Worm (Caenorhabditis elegans) whole organism, young adult: ENCODE data around the gene F57C2.4.

ENCODE experiments used
- B0261.1 ChIP-seq: sonication (generic microtip); optimal IDR thresholded peaks from 2 replicates; lab custom pipeline; 2016; ENCODE audit warnings: mild to moderate bottlenecking, missing genetic modification characterization, moderate library complexity, missing compliant biosample characterization
- B0336.3 ChIP-seq: fragments of 200-800 bp; sonication (Bioruptor generic); IDR thresholded peaks from 2 replicates; pipeline ENCODE4 v1.3.6; 2022; ENCODE audit warnings: missing genetic modification characterization, missing compliant biosample characterization
- D2030.7 ChIP-seq: fragments of 200-800 bp; sonication (Bioruptor generic); IDR thresholded peaks from 2 replicates; pipeline ENCODE4 v1.3.6; 2022; ENCODE audit warnings: missing genetic modification reagents, missing genetic modification characterization, missing compliant biosample characterization
- F33H1.4 ChIP-seq: fragments of 200-800 bp; sonication (Bioruptor generic); IDR thresholded peaks from 2 replicates; pipeline ENCODE4 v1.3.6; 2022; ENCODE audit warnings: missing genetic modification reagents, missing genetic modification characterization, missing compliant biosample characterization
- F37B4.10 ChIP-seq: fragments of 200-800 bp; sonication (Bioruptor generic); IDR thresholded peaks from 2 replicates; pipeline ENCODE4 v1.3.6; 2022; ENCODE audit warnings: missing genetic modification characterization, missing compliant biosample characterization
- F55B11.4 ChIP-seq: sonication (generic microtip); optimal IDR thresholded peaks from 2 replicates; lab custom pipeline; 2016; ENCODE audit warnings: missing compliant biosample characterization, missing genetic modification characterization, borderline replicate concordance; ENCODE audit not compliant: insufficient read depth
- F57C9.4 ChIP-seq: sonication (generic microtip); optimal IDR thresholded peaks from 2 replicates; lab custom pipeline; 2017; ENCODE audit warnings: mild to moderate bottlenecking, missing genetic modification characterization, missing compliant biosample characterization
- T26A5.8 ChIP-seq: sonication (generic microtip); optimal IDR thresholded peaks from 2 replicates; lab custom pipeline; 2016; ENCODE audit warnings: missing genetic modification characterization, missing compliant biosample characterization
- Y53F4B.3 ChIP-seq: fragments of 200-800 bp; sonication (Bioruptor generic); IDR thresholded peaks from 2 replicates; pipeline ENCODE4 v1.3.6; 2022; ENCODE audit warnings: missing genetic modification reagents, missing genetic modification characterization, missing compliant biosample characterization
- Y53G8AR.9 ChIP-seq: fragments of 200-800 bp; sonication (Bioruptor generic); conservative IDR thresholded peaks from 2 replicates; pipeline ENCODE4 v1.3.6; 2022; ENCODE audit warnings: missing genetic modification reagents, missing genetic modification characterization, missing compliant biosample characterization
- Y67H2A.10 ChIP-seq: fragments of 200-800 bp; sonication (Bioruptor generic); conservative IDR thresholded peaks from 2 replicates; pipeline ENCODE4 v1.3.6; 2022; ENCODE audit warnings: missing genetic modification reagents, missing genetic modification characterization, missing compliant biosample characterization
- Y95B8A.8 ChIP-seq: fragments of 200-800 bp; sonication (Bioruptor generic); IDR thresholded peaks from 2 replicates; pipeline ENCODE4 v1.3.6; 2022; ENCODE audit warnings: missing genetic modification reagents, missing genetic modification characterization, missing compliant biosample characterization
- aptf-2 ChIP-seq: fragments of 200-800 bp; sonication (Bioruptor generic); conservative IDR thresholded peaks from 2 replicates; pipeline ENCODE4 v1.3.6; 2022; ENCODE audit warnings: missing genetic modification reagents, missing genetic modification characterization, missing compliant biosample characterization
- aptf-3 ChIP-seq: fragments of 200-800 bp; sonication (Bioruptor generic); IDR thresholded peaks from 2 replicates; pipeline ENCODE4 v1.3.6; 2022; ENCODE audit warnings: missing genetic modification characterization, missing compliant biosample characterization
- cebp-1 ChIP-seq, 2 experiments: fragments of 200-800 bp in 1 of 2; sonication (Bioruptor generic) in 1 of 2; sonication (generic microtip) in 1 of 2; IDR thresholded peaks in 1 of 2; optimal IDR thresholded peaks in 1 of 2; 2 replicates each; pipeline versions ENCODE4 v1.3.6 to Lab custom; 2017 to 2022; ENCODE audit warnings: missing compliant biosample characterization in 2 of 2, missing genetic modification characterization in 2 of 2, mild to moderate bottlenecking in 1 of 2, missing genetic modification reagents in 1 of 2, moderate library complexity in 1 of 2
- cebp-2 ChIP-seq: fragments of 200-800 bp; sonication (Bioruptor generic); IDR thresholded peaks from 2 replicates; pipeline ENCODE4 v1.3.6; 2022; ENCODE audit warnings: missing genetic modification characterization, missing compliant biosample characterization
- ceh-40 ChIP-seq: fragments of 200-800 bp; sonication (Bioruptor generic); IDR thresholded peaks from 2 replicates; pipeline ENCODE4 v1.3.6; 2022; ENCODE audit warnings: missing genetic modification characterization, missing compliant biosample characterization
- ceh-79 ChIP-seq: sonication (generic microtip); optimal IDR thresholded peaks from 2 replicates; lab custom pipeline; 2017; ENCODE audit warnings: mild to moderate bottlenecking, missing genetic modification characterization, missing compliant biosample characterization
- ceh-91 ChIP-seq: fragments of 200-800 bp; sonication (Bioruptor generic); IDR thresholded peaks from 2 replicates; pipeline ENCODE4 v1.3.6; 2022; ENCODE audit warnings: missing genetic modification reagents, missing genetic modification characterization, missing compliant biosample characterization
- efl-1 ChIP-seq: fragments of 150-350 bp; optimal IDR thresholded peaks from 2 replicates; lab custom pipeline; 2014; ENCODE audit warnings: missing biosample characterization, missing genetic modification reagents, missing genetic modification characterization
- egl-44 ChIP-seq: fragments of 200-800 bp; sonication (Bioruptor generic); IDR thresholded peaks from 2 replicates; pipeline ENCODE4 v1.3.6; 2022; ENCODE audit warnings: missing genetic modification reagents, missing genetic modification characterization, missing compliant biosample characterization
- ekl-4 ChIP-seq: fragments of 200-800 bp; sonication (Bioruptor generic); IDR thresholded peaks from 2 replicates; pipeline ENCODE4 v1.3.6; 2022; ENCODE audit warnings: missing genetic modification reagents, missing genetic modification characterization, missing compliant biosample characterization
- him-1 ChIP-seq: sonication (generic microtip); optimal IDR thresholded peaks from 2 replicates; lab custom pipeline; 2016; ENCODE audit warnings: missing genotype, missing genetic modification reagents, missing genetic modification characterization, missing compliant biosample characterization
- let-526 ChIP-seq: fragments of 200-800 bp; sonication (Bioruptor generic); IDR thresholded peaks from 2 replicates; pipeline ENCODE4 v1.3.6; 2022; ENCODE audit warnings: missing genetic modification reagents, missing genetic modification characterization, missing compliant biosample characterization
- let-607 ChIP-seq, 2 experiments: fragments of 200-800 bp in 1 of 2; sonication (Bioruptor generic) in 1 of 2; sonication (generic microtip) in 1 of 2; optimal IDR thresholded peaks; 2 replicates each; lab custom pipeline; 2016 to 2018; ENCODE audit warnings: mild to moderate bottlenecking in 2 of 2, missing compliant biosample characterization in 2 of 2, missing genetic modification characterization in 2 of 2, moderate library complexity in 2 of 2, missing genotype in 1 of 2
- lin-54 ChIP-seq: fragments of 200-800 bp; sonication (Bioruptor generic); optimal IDR thresholded peaks from 2 replicates; lab custom pipeline; 2018; ENCODE audit warnings: mild to moderate bottlenecking, missing genetic modification characterization, missing compliant biosample characterization
- lsl-1 ChIP-seq: fragments of 200-800 bp; sonication (Bioruptor generic); optimal IDR thresholded peaks from 2 replicates; lab custom pipeline; 2018; ENCODE audit warnings: mild to moderate bottlenecking, missing genetic modification characterization, moderate library complexity, missing compliant biosample characterization
- madf-6 ChIP-seq: fragments of 200-800 bp; sonication (Bioruptor generic); IDR thresholded peaks from 2 replicates; pipeline ENCODE4 v1.3.6; 2022; ENCODE audit warnings: missing genetic modification reagents, missing genetic modification characterization, missing compliant biosample characterization
- madf-8 ChIP-seq: fragments of 200-800 bp; sonication (Bioruptor generic); conservative IDR thresholded peaks from 2 replicates; pipeline ENCODE4 v1.3.6; 2022; ENCODE audit warnings: missing genetic modification reagents, missing genetic modification characterization, missing compliant biosample characterization
- mxl-1 ChIP-seq: sonication (generic microtip); optimal IDR thresholded peaks from 2 replicates; lab custom pipeline; 2016; ENCODE audit warnings: missing genetic modification characterization, missing compliant biosample characterization
- nfya-2 ChIP-seq: fragments of 200-800 bp; sonication (Bioruptor generic); IDR thresholded peaks from 2 replicates; pipeline ENCODE4 v1.3.6; 2022; ENCODE audit warnings: missing genetic modification reagents, missing genetic modification characterization, missing compliant biosample characterization
- rec-8 ChIP-seq, 2 experiments: sonication (generic microtip); optimal IDR thresholded peaks; 2 replicates each; lab custom pipeline; 2016; ENCODE audit warnings: mild to moderate bottlenecking in 2 of 2, missing genetic modification characterization in 2 of 2, missing genetic modification reagents in 2 of 2, missing genotype in 2 of 2, missing biosample characterization in 1 of 2, missing compliant biosample characterization in 1 of 2, moderate library complexity in 1 of 2
- snpc-1.3 ChIP-seq: sonication (generic microtip); optimal IDR thresholded peaks from 2 replicates; lab custom pipeline; 2017; ENCODE audit warnings: missing genetic modification characterization, mild to moderate bottlenecking, missing compliant biosample characterization, antibody characterized with exemption, moderate library complexity, missing genotype, missing genetic modification reagents; ENCODE audit not compliant: insufficient read depth
- tbx-9 ChIP-seq: sonication (generic microtip); optimal IDR thresholded peaks from 2 replicates; lab custom pipeline; 2016; ENCODE audit warnings: borderline replicate concordance, missing genetic modification characterization, inconsistent platforms, missing compliant biosample characterization
- tlf-1 ChIP-seq: fragments of 200-800 bp; sonication (Bioruptor generic); optimal IDR thresholded peaks from 2 replicates; lab custom pipeline; 2018; ENCODE audit warnings: mild to moderate bottlenecking, missing genetic modification characterization, missing compliant biosample characterization
- unc-130 ChIP-seq: sonication (generic microtip); optimal IDR thresholded peaks from 2 replicates; lab custom pipeline; 2016; ENCODE audit warnings: missing genetic modification reagents, missing genetic modification characterization, missing compliant biosample characterization
- xnd-1 ChIP-seq: sonication (generic microtip); optimal IDR thresholded peaks from 2 replicates; lab custom pipeline; 2016; ENCODE audit warnings: missing genotype, missing genetic modification reagents, missing genetic modification characterization, missing compliant biosample characterization
- ztf-22 ChIP-seq: fragments of 200-800 bp; sonication (Bioruptor generic); optimal IDR thresholded peaks from 2 replicates; lab custom pipeline; 2018; ENCODE audit warnings: mild to moderate bottlenecking, missing genetic modification characterization, moderate library complexity, missing compliant biosample characterization
- ztf-26 ChIP-seq: sonication (generic microtip); optimal IDR thresholded peaks from 2 replicates; lab custom pipeline; 2017; ENCODE audit warnings: missing genetic modification characterization, missing compliant biosample characterization
- ztf-28 ChIP-seq: fragments of 200-800 bp; sonication (Bioruptor generic); IDR thresholded peaks from 2 replicates; pipeline ENCODE4 v1.3.6; 2022; ENCODE audit warnings: missing genetic modification reagents, missing genetic modification characterization, missing compliant biosample characterization
- ztf-6 ChIP-seq: fragments of 200-800 bp; sonication (Bioruptor generic); IDR thresholded peaks from 2 replicates; pipeline ENCODE4 v1.3.6; 2022; ENCODE audit warnings: missing genetic modification reagents, missing genetic modification characterization, missing compliant biosample characterization

F57C2.4 gene

ce11 chrII:14523070-14523572 is 2.0 kb upstream of the F57C2.4 start, which contains the start of gene btb-20:
Gene btb-20 (minus strand): TSS chrII:14523522.
- TF ChIP-seq xnd-1 (tag; lab: Kevin White, UChicago) (no peak), ztf-26 (tag; lab: Kevin White, UChicago) (no peak), F33H1.4 (GFP tag; lab: Robert Waterston, UW) (no peak), tbx-9 (tag; lab: Kevin White, UChicago) (no peak), ekl-4 (no peak), Y67H2A.10 (GFP tag; lab: Robert Waterston, UW) (no peak), F55B11.4 (tag; lab: Kevin White, UChicago) (no peak), him-1 (no peak)

ce11 chrII:14523645-14524223 is 1.4 kb upstream of the F57C2.4 start, which contains the start of gene pot-2:
Gene pot-2 (plus strand): TSS chrII:14524173.
- no peak for TF ChIP-seq B0261.1
- peak; percentile 49 for TF ChIP-seq xnd-1 (tag; lab: Kevin White, UChicago)
- TF ChIP-seq B0336.3 (GFP tag; lab: Robert Waterston, UW), result no peak
- TF ChIP-seq cebp-1 (GFP tag; IDR thresholded peaks at IDR 0.05; lab: Robert Waterston, UW), result no peak
- TF ChIP-seq cebp-1 (tag; optimal IDR thresholded peaks at IDR 0.05; lab: Kevin White, UChicago), result no peak
- no peak for TF ChIP-seq ceh-79
- TF ChIP-seq F57C9.4 (tag; lab: Kevin White, UChicago), result no peak
- 0 out of 2 replicates have a peak, but pooled peaks have one; percentile 13 for TF ChIP-seq ceh-91 (GFP tag; lab: Robert Waterston, UW)
- no peak for TF ChIP-seq let-526 (GFP tag; lab: Robert Waterston, UW)
- no peak for TF ChIP-seq egl-44 (GFP tag; lab: Robert Waterston, UW)
- no peak for TF ChIP-seq nfya-2 (GFP tag; lab: Robert Waterston, UW)
- TF ChIP-seq ztf-6 (GFP tag; lab: Robert Waterston, UW), result no peak
- no peak for TF ChIP-seq Y53F4B.3 (GFP tag; lab: Robert Waterston, UW)
- peak; percentile 80 for TF ChIP-seq madf-6 (GFP tag; lab: Robert Waterston, UW)
- no peak for TF ChIP-seq F37B4.10
- TF ChIP-seq lin-54 (GFP tag; lab: Kevin White, UChicago), result peak; percentile 26
- TF ChIP-seq snpc-1.3 (tag; lab: Kevin White, UChicago), result peak; percentile 16
- TF ChIP-seq aptf-3 (GFP tag; lab: Robert Waterston, UW), result no peak
- peak; percentile 58 for TF ChIP-seq madf-8 (GFP tag; lab: Robert Waterston, UW)
- 0 out of 2 replicates have a peak, but pooled peaks have one; percentile 17 for TF ChIP-seq F33H1.4 (GFP tag; lab: Robert Waterston, UW)
- TF ChIP-seq lsl-1 (GFP tag; lab: Kevin White, UChicago), result peak; percentile 87
- no peak for TF ChIP-seq Y53G8AR.9 (GFP tag; lab: Robert Waterston, UW)
- no peak for TF ChIP-seq ceh-40 (GFP tag; lab: Robert Waterston, UW)
- TF ChIP-seq efl-1, result peak; percentile 75
- no peak for TF ChIP-seq rec-8 (tag; optimal IDR thresholded peaks at IDR 0.05; lab: Kevin White, UChicago)
- no peak for TF ChIP-seq cebp-2 (GFP tag; lab: Robert Waterston, UW)
- no peak for TF ChIP-seq mxl-1 (tag; lab: Kevin White, UChicago)
- TF ChIP-seq T26A5.8 (tag; lab: Kevin White, UChicago), result no peak
- TF ChIP-seq D2030.7 (GFP tag; lab: Robert Waterston, UW), result peak; percentile 50; the same call in 1 of the 2 replicates
- no peak for TF ChIP-seq ztf-22 (GFP tag; lab: Kevin White, UChicago)
- TF ChIP-seq let-607 (tag; optimal IDR thresholded peaks at IDR 0.05; lab: Kevin White, UChicago), result no peak
- no peak for TF ChIP-seq unc-130 (GFP tag; lab: Kevin White, UChicago)
- no peak for TF ChIP-seq ztf-28
- TF ChIP-seq Y95B8A.8, result no peak
- TF ChIP-seq aptf-2 (GFP tag; lab: Robert Waterston, UW), result no peak
- TF ChIP-seq tlf-1 (GFP tag; lab: Kevin White, UChicago), result no peak
